Fruit fly (Drosophila melanogaster) whole organism, embryonic: ENCODE measurements around the gene kin17.
A peak's percentile ranks its signal among the peaks of the same experiment; 100 is the strongest.

ENCODE experiments used
- Atf-2 ChIP-seq: fragments of 200-800 bp; sonication (Bioruptor generic); optimal IDR thresholded peaks from 2 replicates; lab custom pipeline; 2016; ENCODE audit warnings: missing biosample characterization, missing genetic modification characterization
- Bdp1 ChIP-seq: fragments of 200-800 bp; sonication (Bioruptor generic); optimal IDR thresholded peaks from 3 replicates; lab custom pipeline; 2016; ENCODE audit warnings: missing biosample characterization, missing genetic modification characterization
- Bgb ChIP-seq: fragments of 200-800 bp; sonication (Bioruptor generic); IDR thresholded peaks from 2 replicates; pipeline ENCODE4 v1.3.6; 2022; ENCODE audit warnings: missing biosample characterization, missing genetic modification characterization; ENCODE audit not compliant: partially characterized antibody
- BtbVII ChIP-seq: fragments of 200-800 bp; sonication (Bioruptor generic); optimal IDR thresholded peaks from 3 replicates; lab custom pipeline; 2017; ENCODE audit warnings: missing biosample characterization, mild to moderate bottlenecking, missing genetic modification characterization
- CG10267 ChIP-seq: fragments of 200-800 bp; sonication (Bioruptor generic); optimal IDR thresholded peaks from 2 replicates; lab custom pipeline; 2018; ENCODE audit warnings: missing biosample characterization, mild to moderate bottlenecking, missing genetic modification characterization, moderate library complexity
- CG11695 ChIP-seq: fragments of 200-800 bp; sonication (Bioruptor generic); IDR thresholded peaks from 3 replicates; pipeline ENCODE4 v1.3.6; 2022; ENCODE audit warnings: missing biosample characterization, missing genetic modification characterization
- CG12219 ChIP-seq: fragments of 200-800 bp; sonication (Bioruptor generic); optimal IDR thresholded peaks from 3 replicates; lab custom pipeline; 2018; ENCODE audit warnings: missing biosample characterization, mild to moderate bottlenecking, missing genetic modification characterization
- CG13624 ChIP-seq: fragments of 200-800 bp; sonication (Bioruptor generic); optimal IDR thresholded peaks from 2 replicates; lab custom pipeline; 2016; ENCODE audit warnings: missing biosample characterization, missing genetic modification characterization
- CG1832 ChIP-seq: fragments of 200-800 bp; sonication (Bioruptor generic); optimal IDR thresholded peaks from 2 replicates; lab custom pipeline; 2017; ENCODE audit warnings: missing biosample characterization, mild to moderate bottlenecking, missing genetic modification characterization, inconsistent platforms
- CG2202 ChIP-seq: fragments of 200-800 bp; sonication (Bioruptor generic); optimal IDR thresholded peaks from 2 replicates; lab custom pipeline; 2018; ENCODE audit warnings: missing biosample characterization, mild to moderate bottlenecking, missing genetic modification characterization
- CG34224 ChIP-seq: fragments of 200-800 bp; sonication (Bioruptor generic); IDR thresholded peaks from 3 replicates; pipeline ENCODE4 v1.3.6; 2022; ENCODE audit warnings: missing biosample characterization, missing genetic modification characterization; ENCODE audit not compliant: partially characterized antibody
- CG34376 ChIP-seq: fragments of 200-800 bp; sonication (Bioruptor generic); optimal IDR thresholded peaks from 2 replicates; lab custom pipeline; 2018; ENCODE audit warnings: missing biosample characterization, mild to moderate bottlenecking, missing genetic modification characterization
- CG7745 ChIP-seq: fragments of 200-800 bp; sonication (Bioruptor generic); optimal IDR thresholded peaks from 2 replicates; lab custom pipeline; 2018; ENCODE audit warnings: missing biosample characterization, mild to moderate bottlenecking, missing genetic modification characterization, moderate library complexity
- Dbx ChIP-seq: fragments of 200-800 bp; sonication (Bioruptor generic); IDR thresholded peaks from 3 replicates; pipeline ENCODE4 v1.3.6; 2022; ENCODE audit warnings: missing biosample characterization, missing genetic modification characterization
- Deaf1 ChIP-seq: fragments of 200-800 bp; optimal IDR thresholded peaks from 3 replicates; lab custom pipeline; 2019; ENCODE audit warnings: missing biosample characterization, mild to moderate bottlenecking, missing genetic modification characterization, moderate library complexity
- Dll ChIP-seq: fragments of 200-800 bp; sonication (Bioruptor generic); IDR thresholded peaks from 4 replicates; pipeline ENCODE4 v1.3.6; 2022; ENCODE audit warnings: missing biosample characterization, missing genetic modification characterization; ENCODE audit not compliant: partially characterized antibody
- Doc3 ChIP-seq: fragments of 200-800 bp; sonication (Bioruptor generic); IDR thresholded peaks from 3 replicates; pipeline ENCODE4 v1.3.6; 2022; ENCODE audit warnings: missing biosample characterization, missing genetic modification characterization; ENCODE audit not compliant: partially characterized antibody
- HLHmδ ChIP-seq: fragments of 200-800 bp; sonication (Bioruptor generic); optimal IDR thresholded peaks from 2 replicates; lab custom pipeline; 2018; ENCODE audit warnings: missing biosample characterization, mild to moderate bottlenecking, missing genetic modification characterization, moderate library complexity
- HmgZ ChIP-seq: fragments of 200-800 bp; sonication (Bioruptor generic); optimal IDR thresholded peaks from 2 replicates; lab custom pipeline; 2018; ENCODE audit warnings: missing biosample characterization, mild to moderate bottlenecking, missing genetic modification characterization
- Jarid2 ChIP-seq: fragments of 200-800 bp; sonication (Bioruptor generic); optimal IDR thresholded peaks from 3 replicates; lab custom pipeline; 2017; ENCODE audit warnings: mild to moderate bottlenecking, missing biosample characterization, missing genetic modification reagents, missing genetic modification characterization
- Med ChIP-seq: fragments of 200-800 bp; sonication (Bioruptor generic); peaks from one replicate; lab custom pipeline; 2016; ENCODE audit warnings: missing biosample characterization, missing genetic modification characterization, mild to moderate bottlenecking, inconsistent platforms, moderate library complexity
- Neu2 ChIP-seq: fragments of 200-800 bp; sonication (Bioruptor generic); optimal IDR thresholded peaks from 3 replicates; lab custom pipeline; 2016; ENCODE audit warnings: missing biosample characterization, missing genetic modification characterization, borderline replicate concordance
- Nf-YC ChIP-seq: fragments of 200-800 bp; optimal IDR thresholded peaks from 3 replicates; lab custom pipeline; 2019; ENCODE audit warnings: missing biosample characterization, mild to moderate bottlenecking, missing genetic modification characterization, moderate library complexity
- Rfx ChIP-seq: fragments of 200-800 bp; sonication (Bioruptor generic); IDR thresholded peaks from 2 replicates; pipeline ENCODE4 v1.3.6; 2022; ENCODE audit warnings: missing biosample characterization, missing genetic modification characterization
- Sox100B ChIP-seq: fragments of 200-800 bp; sonication (Bioruptor generic); optimal IDR thresholded peaks from 3 replicates; lab custom pipeline; 2018; ENCODE audit warnings: missing biosample characterization, mild to moderate bottlenecking, missing genetic modification characterization
- Trl ChIP-seq, 3 experiments: fragments of >200 bp in 2 of 3; fragments of 200-800 bp in 1 of 3; sonication (Bioruptor generic) in 1 of 3; optimal IDR thresholded peaks; 2 replicates in 1 of 3; 3 replicates in 2 of 3; lab custom pipeline; 2016 to 2017; ENCODE audit warnings: missing biosample characterization in 1 of 3, missing genetic modification characterization in 1 of 3
- YL-1 ChIP-seq: fragments of 200-800 bp; sonication (Bioruptor generic); optimal IDR thresholded peaks from 3 replicates; lab custom pipeline; 2017; ENCODE audit warnings: missing biosample characterization, mild to moderate bottlenecking, missing genetic modification characterization
- amos ChIP-seq: fragments of 200-800 bp; sonication (Bioruptor generic); IDR thresholded peaks from 2 replicates; pipeline ENCODE4 v1.3.6; 2022; ENCODE audit warnings: missing biosample characterization, missing genetic modification characterization; ENCODE audit not compliant: partially characterized antibody
- cato ChIP-seq: fragments of 200-800 bp; sonication (Bioruptor generic); optimal IDR thresholded peaks from 2 replicates; lab custom pipeline; 2016; ENCODE audit warnings: missing biosample characterization, missing genetic modification characterization, borderline replicate concordance
- cg ChIP-seq: fragments of 200-800 bp; sonication (Bioruptor generic); optimal IDR thresholded peaks from 3 replicates; lab custom pipeline; 2019; ENCODE audit warnings: missing biosample characterization, mild to moderate bottlenecking, missing genetic modification characterization, moderate library complexity
- crol ChIP-seq: fragments of 200-800 bp; sonication (Bioruptor generic); IDR thresholded peaks from 2 replicates; pipeline ENCODE4 v1.3.6; 2022; ENCODE audit warnings: missing biosample characterization, missing genetic modification characterization
- ems ChIP-seq: fragments of 200-800 bp; sonication (Bioruptor generic); optimal IDR thresholded peaks from 3 replicates; lab custom pipeline; 2016; ENCODE audit warnings: missing biosample characterization, missing genetic modification characterization
- ewg ChIP-seq: fragments of 200-800 bp; sonication (Bioruptor generic); optimal IDR thresholded peaks from 3 replicates; lab custom pipeline; 2017; ENCODE audit warnings: mild to moderate bottlenecking, missing biosample characterization, missing genetic modification reagents, missing genetic modification characterization
- lab ChIP-seq: fragments of 200-800 bp; sonication (Bioruptor generic); optimal IDR thresholded peaks from 3 replicates; lab custom pipeline; 2017; ENCODE audit warnings: missing biosample characterization, missing genetic modification characterization, mild to moderate bottlenecking, moderate library complexity, missing genetic modification reagents
- luna ChIP-seq: fragments of 200-800 bp; sonication (Bioruptor generic); optimal IDR thresholded peaks from 2 replicates; lab custom pipeline; 2016; ENCODE audit warnings: missing biosample characterization, missing genetic modification characterization
- mirr ChIP-seq: fragments of 200-800 bp; sonication (Bioruptor generic); optimal IDR thresholded peaks from 3 replicates; lab custom pipeline; 2018; ENCODE audit warnings: missing biosample characterization, mild to moderate bottlenecking, missing genetic modification characterization
- nau ChIP-seq: fragments of 200-800 bp; sonication (Bioruptor generic); optimal IDR thresholded peaks from 3 replicates; lab custom pipeline; 2017; ENCODE audit warnings: missing biosample characterization, mild to moderate bottlenecking, missing genetic modification characterization, missing genetic modification reagents
- otp ChIP-seq: fragments of 200-800 bp; sonication (Bioruptor generic); IDR thresholded peaks from 3 replicates; pipeline ENCODE4, ENCODE4 v1.3.6; 2022; ENCODE audit warnings: missing biosample characterization, missing genetic modification characterization
- psq ChIP-seq: fragments of 200-800 bp; sonication (Bioruptor generic); optimal IDR thresholded peaks from 2 replicates; lab custom pipeline; 2017; ENCODE audit warnings: missing biosample characterization, missing genetic modification characterization
- sisA ChIP-seq: fragments of 200-800 bp; sonication (Bioruptor generic); IDR thresholded peaks from 2 replicates; pipeline ENCODE4 v1.3.6; 2022; ENCODE audit warnings: missing biosample characterization, missing genetic modification characterization
- tin ChIP-seq: fragments of 200-800 bp; sonication (Bioruptor generic); optimal IDR thresholded peaks from 3 replicates; lab custom pipeline; 2016; ENCODE audit warnings: missing biosample characterization, missing genetic modification characterization
- tup ChIP-seq: fragments of 200-800 bp; sonication (Bioruptor generic); optimal IDR thresholded peaks from 2 replicates; lab custom pipeline; 2016; ENCODE audit warnings: missing biosample characterization, mild to moderate bottlenecking, missing genetic modification characterization, moderate library complexity
- vnd ChIP-seq: fragments of 200-800 bp; sonication (Bioruptor generic); IDR thresholded peaks from 3 replicates; pipeline ENCODE4 v1.3.6; 2022; ENCODE audit warnings: missing biosample characterization, missing genetic modification characterization; ENCODE audit not compliant: partially characterized antibody
- z ChIP-seq: fragments of 200-800 bp; sonication (Bioruptor generic); IDR thresholded peaks from 3 replicates; pipeline ENCODE4 v1.3.6; 2022; ENCODE audit warnings: missing biosample characterization, missing genetic modification characterization

Gene kin17

DNA sequence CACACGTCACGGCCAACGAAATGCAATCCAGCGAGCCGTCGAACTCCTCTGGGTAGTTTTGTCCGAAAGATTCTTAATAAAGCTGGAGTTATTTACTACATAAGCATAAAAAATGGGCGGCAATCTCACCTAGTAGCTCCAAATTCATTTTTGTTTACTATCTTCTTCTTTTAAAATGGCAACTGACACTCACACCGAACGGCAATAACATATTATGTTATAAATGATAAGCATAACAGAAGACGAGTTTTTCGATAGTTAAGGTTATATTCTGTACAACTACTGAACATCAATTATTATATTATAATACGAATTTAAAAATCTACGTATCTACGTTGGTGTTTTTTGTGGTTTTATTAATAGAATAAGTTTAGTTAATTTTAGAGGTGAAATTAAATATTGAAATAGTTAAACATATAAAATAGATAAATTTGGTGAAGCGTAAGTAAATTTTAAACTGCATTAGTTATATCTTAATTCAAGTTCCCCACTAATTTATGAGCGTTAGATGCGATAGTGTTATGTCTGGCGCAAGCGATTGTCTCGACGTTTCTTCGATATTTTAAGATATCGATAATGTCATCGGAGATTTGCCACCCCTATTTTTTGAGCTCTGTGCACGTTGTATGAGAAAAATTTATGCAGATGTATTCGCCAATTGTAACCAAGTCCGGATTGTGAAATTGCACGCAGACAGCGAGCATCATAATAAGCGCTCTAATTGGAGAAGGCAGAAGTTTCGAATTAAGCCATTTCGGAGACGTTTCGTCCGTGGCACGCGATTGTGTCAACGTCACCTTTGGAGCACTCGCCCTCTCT lies 8.6 kb upstream of the kin17 start, which contains the start of the genes Rbbp5 and eRF1 (continued):
- peak; percentile 58 for TF ChIP-seq ems (GFP tag; lab: Kevin White, UChicago)

DNA sequence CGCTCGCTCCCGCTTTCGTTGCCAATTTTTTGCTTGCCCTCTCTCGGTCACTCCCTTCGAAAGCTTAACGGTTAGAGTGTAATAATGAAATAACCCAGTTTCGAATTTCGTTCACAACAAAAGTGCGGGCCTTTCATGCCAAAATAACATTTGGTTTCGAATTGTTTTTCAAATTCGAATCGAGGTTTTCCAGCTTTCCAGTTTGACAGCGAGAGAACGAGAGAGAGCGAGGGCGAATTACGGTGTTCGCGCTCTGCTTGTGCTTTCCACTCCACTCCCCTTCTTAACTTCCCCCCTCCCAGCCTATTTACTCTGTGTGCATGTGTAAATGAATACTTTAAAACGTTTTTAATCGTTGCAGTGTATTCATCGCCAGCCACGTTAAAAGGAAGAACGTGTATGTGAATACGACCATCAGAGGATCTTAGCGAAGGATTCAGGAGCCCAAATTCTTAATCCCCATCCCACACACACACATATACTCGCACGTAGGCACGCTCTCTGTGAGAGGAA lies 8.0 kb upstream of the kin17 start:
- TF ChIP-seq CG7745 (tag; lab: Kevin White, UChicago) (no peak), Dbx (GFP tag; lab: Robert Waterston, UW) (no peak), Jarid2 (GFP tag; lab: Kevin White, UChicago) (no peak), nau (GFP tag; lab: Kevin White, UChicago) (no peak), Neu2 (GFP tag; lab: Kevin White, UChicago) (no peak), cato (GFP tag; lab: Kevin White, UChicago) (no peak), Sox100B (GFP tag; lab: Kevin White, UChicago) (no peak), CG11695 (GFP tag; lab: Robert Waterston, UW) (no peak), CG12219 (GFP tag; lab: Kevin White, UChicago) (no peak), sisA (GFP tag; lab: Robert Waterston, UW) (no peak), Doc3 (no peak), CG2202 (tag; lab: Kevin White, UChicago) (no peak), Bdp1 (no peak), otp (GFP tag; lab: Robert Waterston, UW) (0 out of 3 replicates have a peak, but pooled peaks have one; percentile 23), cg (GFP tag; lab: Kevin White, UChicago) (peak; percentile 53), CG13624 (no peak), HLHmδ (no peak), tup (no peak), z (GFP tag; lab: Robert Waterston, UW) (peak; percentile 51; the same call in 1 of the 3 replicates), BtbVII (GFP tag; lab: Kevin White, UChicago) (no peak), luna (GFP tag; lab: Kevin White, UChicago) (no peak), Bgb (GFP tag; lab: Robert Waterston, UW) (no peak), crol (GFP tag; lab: Robert Waterston, UW) (peak; percentile 94), tin (GFP tag; lab: Kevin White, UChicago) (no peak), Med (GFP tag; lab: Kevin White, UChicago) (peak; percentile 25), lab (GFP tag; lab: Kevin White, UChicago) (no peak), Trl (optimal IDR thresholded peaks at IDR 0.05; lab: Kevin White, UChicago) (peak; percentile 70 to 91), Trl (GFP tag; optimal IDR thresholded peaks at IDR 0.05; lab: Kevin White, UChicago) (no peak), psq (GFP tag; lab: Kevin White, UChicago) (no peak), Atf-2 (GFP tag; lab: Kevin White, UChicago) (no peak), ewg (GFP tag; lab: Kevin White, UChicago) (no peak), CG1832 (GFP tag; lab: Kevin White, UChicago) (peak; percentile 84), Rfx (GFP tag; lab: Robert Waterston, UW) (no peak), Deaf1 (tag; lab: Kevin White, UChicago) (no peak)

DNA sequence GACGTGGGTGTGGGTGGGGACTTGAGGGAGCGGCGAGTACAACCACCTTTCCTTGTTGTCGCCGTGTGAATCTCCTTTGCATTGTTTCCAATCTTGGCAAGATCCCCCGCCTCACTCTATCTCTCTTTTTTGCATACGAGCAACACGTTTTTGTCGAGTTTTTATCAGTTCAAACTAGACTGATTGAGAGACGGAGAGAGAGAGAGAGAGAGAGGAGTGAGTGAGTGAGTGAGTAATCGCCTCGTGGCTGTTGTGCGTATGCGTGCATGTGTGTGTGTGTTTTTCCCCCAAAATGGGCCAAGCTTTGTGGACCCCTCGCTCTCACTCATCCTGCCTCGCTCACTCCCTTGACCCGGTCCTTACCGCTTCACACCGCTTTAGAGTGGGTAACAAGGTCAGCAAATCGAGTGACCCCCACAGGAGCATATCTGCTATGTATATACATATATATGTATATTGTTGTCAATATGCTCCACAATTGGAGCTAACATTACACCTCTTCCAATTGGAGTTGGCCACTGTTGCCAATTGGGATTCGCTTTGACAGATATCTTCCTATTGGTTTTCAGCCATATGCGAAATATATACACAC lies 7.2 kb upstream of the kin17 start:
- TF ChIP-seq vnd (GFP tag; lab: Robert Waterston, UW), result no peak
- TF ChIP-seq amos (GFP tag; lab: Robert Waterston, UW), result peak; percentile 11; the same call in 1 of the 2 replicates
- TF ChIP-seq Dll (GFP tag; lab: Robert Waterston, UW), result peak; percentile 33; the same call in 2 of the 4 replicates
- TF ChIP-seq Nf-YC (tag; lab: Kevin White, UChicago), result peak; percentile 65
- TF ChIP-seq CG34376 (GFP tag; lab: Kevin White, UChicago), result peak; percentile 26
- peak; percentile 51; the same call in 1 of the 3 replicates for TF ChIP-seq CG34224
- peak; percentile 0 for TF ChIP-seq HmgZ (tag; lab: Kevin White, UChicago)
- TF ChIP-seq cg (GFP tag; lab: Kevin White, UChicago), result peak; percentile 75
- TF ChIP-seq Med (GFP tag; lab: Kevin White, UChicago), result peak; percentile 59
- TF ChIP-seq Bgb (GFP tag; lab: Robert Waterston, UW), result peak; percentile 23; the same call in 1 of the 2 replicates
- peak; percentile 16 for TF ChIP-seq mirr (GFP tag; lab: Kevin White, UChicago)
- no peak for TF ChIP-seq CG10267
- peak; percentile 53 for TF ChIP-seq YL-1 (GFP tag; lab: Kevin White, UChicago)
